Worm (Caenorhabditis elegans) whole organism, L3 larva: ENCODE data around the gene F42A6.2.

Source experiments
- R02D3.7 ChIP-seq: fragments of 150-350 bp; optimal IDR thresholded peaks from 2 replicates; lab custom pipeline; 2014; ENCODE audit warnings: missing biosample characterization, missing genetic modification characterization
- elt-3 ChIP-seq, 3 experiments: fragments of 150-350 bp in 1 of 3; sonication (generic microtip) in 2 of 3; optimal IDR thresholded peaks; 2 replicates in 2 of 3; 4 replicates in 1 of 3; lab custom pipeline; 2014 to 2017; ENCODE audit warnings: missing biosample characterization in 3 of 3, missing genetic modification characterization in 3 of 3
- lin-39 ChIP-seq: fragments of 150-350 bp; optimal IDR thresholded peaks from 2 replicates; lab custom pipeline; 2018; ENCODE audit warnings: missing biosample characterization, missing genetic modification reagents, missing genetic modification characterization
- pqm-1 ChIP-seq: fragments of 150-350 bp; optimal IDR thresholded peaks from 2 replicates; lab custom pipeline; 2017; ENCODE audit warnings: missing biosample characterization, missing genetic modification characterization, inconsistent platforms
- zag-1 ChIP-seq: fragments of 150-350 bp; optimal IDR thresholded peaks from 2 replicates; lab custom pipeline; 2014; ENCODE audit warnings: missing biosample characterization, missing genetic modification characterization

DNA sequence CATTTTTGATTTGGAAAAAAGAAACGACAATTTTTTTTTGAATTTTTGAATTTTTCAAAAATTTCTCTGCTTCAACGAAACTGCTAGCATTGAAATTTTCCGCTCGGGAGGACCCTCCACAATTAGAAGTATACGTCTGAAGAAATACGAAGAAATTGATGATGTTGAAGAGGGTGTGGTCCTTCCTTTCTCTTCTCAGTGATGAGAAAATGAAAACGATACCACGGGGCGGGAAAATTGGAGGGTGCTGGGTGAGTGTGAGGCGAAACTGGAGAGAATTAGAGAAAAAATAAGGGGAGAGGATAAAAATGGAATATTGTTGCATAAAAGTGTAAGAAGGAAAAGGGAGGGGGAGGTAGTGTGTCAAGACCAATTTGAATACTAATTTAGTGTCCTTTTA lies 10.7 kb downstream of the F42A6.2 start:
- TF ChIP-seq R02D3.7 (tag; lab: Kevin White, UChicago) (no peak), zag-1 (tag; lab: Kevin White, UChicago) (no peak), lin-39 (tag; lab: Kevin White, UChicago) (no peak), pqm-1 (tag; lab: Kevin White, UChicago) (no peak), elt-3 (tag; optimal IDR thresholded peaks at IDR 0.05; lab: Kevin White, UChicago) (no peak)
